Fruit fly (Drosophila melanogaster) whole organism, embryonic: ENCODE results near the gene Rbfox1.

Experiments
- Ada2b ChIP-seq: fragments of 200-800 bp; sonication (Bioruptor generic); IDR thresholded peaks from 2 replicates; pipeline ENCODE4 v1.3.6; 2022; ENCODE audit warnings: missing biosample characterization, missing genetic modification characterization
- B-H1 ChIP-seq: fragments of 200-800 bp; sonication (Bioruptor generic); IDR thresholded peaks from 3 replicates; pipeline ENCODE4 v1.3.6; 2022; ENCODE audit warnings: missing biosample characterization, missing genetic modification characterization
- BEAF-32 ChIP-seq: fragments of 200-800 bp; sonication (Bioruptor generic); optimal IDR thresholded peaks from 3 replicates; lab custom pipeline; 2017; ENCODE audit warnings: missing biosample characterization, missing genetic modification characterization, mild to moderate bottlenecking, moderate library complexity, missing genetic modification reagents
- BtbVII ChIP-seq: fragments of 200-800 bp; sonication (Bioruptor generic); optimal IDR thresholded peaks from 3 replicates; lab custom pipeline; 2017; ENCODE audit warnings: missing biosample characterization, mild to moderate bottlenecking, missing genetic modification characterization
- CG10654 ChIP-seq: fragments of 200-800 bp; sonication (Bioruptor generic); optimal IDR thresholded peaks from 2 replicates; lab custom pipeline; 2016; ENCODE audit warnings: missing biosample characterization, missing genetic modification characterization
- CG10979 ChIP-seq: fragments of 200-800 bp; sonication (Bioruptor generic); optimal IDR thresholded peaks from 2 replicates; lab custom pipeline; 2018; ENCODE audit warnings: missing biosample characterization, mild to moderate bottlenecking, missing genetic modification characterization, moderate library complexity
- CG11085 ChIP-seq: fragments of 200-800 bp; sonication (Bioruptor generic); IDR thresholded peaks from 2 replicates; pipeline ENCODE4 v1.3.6; 2022; ENCODE audit warnings: missing biosample characterization, missing genetic modification characterization
- CG12155 ChIP-seq: fragments of 200-800 bp; sonication (Bioruptor generic); optimal IDR thresholded peaks from 3 replicates; lab custom pipeline; 2016; ENCODE audit warnings: missing biosample characterization, missing genetic modification characterization
- CG12391 ChIP-seq: fragments of 200-800 bp; sonication (Bioruptor generic); optimal IDR thresholded peaks from 3 replicates; lab custom pipeline; 2018; ENCODE audit warnings: missing biosample characterization, mild to moderate bottlenecking, missing genetic modification characterization, moderate library complexity
- CG13894 ChIP-seq: fragments of 200-800 bp; sonication (Bioruptor generic); optimal IDR thresholded peaks from 3 replicates; lab custom pipeline; 2018; ENCODE audit warnings: missing biosample characterization, mild to moderate bottlenecking, missing genetic modification characterization, moderate library complexity
- CG14667 ChIP-seq: fragments of 200-800 bp; sonication (Bioruptor generic); IDR thresholded peaks from 2 replicates; pipeline ENCODE4 v1.3.6; 2022; ENCODE audit warnings: missing biosample characterization, missing genetic modification characterization
- CG14965 ChIP-seq: fragments of 200-800 bp; sonication (Bioruptor generic); optimal IDR thresholded peaks from 2 replicates; lab custom pipeline; 2016; ENCODE audit warnings: missing biosample characterization, missing genetic modification characterization, borderline replicate concordance
- CG16779 ChIP-seq: fragments of 200-800 bp; sonication (Bioruptor generic); IDR thresholded peaks from 2 replicates; pipeline ENCODE4 v1.3.6; 2022; ENCODE audit warnings: missing biosample characterization, missing genetic modification characterization
- CG17912 ChIP-seq: fragments of 200-800 bp; sonication (Bioruptor generic); optimal IDR thresholded peaks from 2 replicates; lab custom pipeline; 2018; ENCODE audit warnings: missing biosample characterization, mild to moderate bottlenecking, missing genetic modification characterization
- CG18764 ChIP-seq: fragments of 200-800 bp; sonication (Bioruptor generic); optimal IDR thresholded peaks from 3 replicates; lab custom pipeline; 2016; ENCODE audit warnings: missing biosample characterization, missing genetic modification characterization
- CG2202 ChIP-seq: fragments of 200-800 bp; sonication (Bioruptor generic); optimal IDR thresholded peaks from 2 replicates; lab custom pipeline; 2018; ENCODE audit warnings: missing biosample characterization, mild to moderate bottlenecking, missing genetic modification characterization
- CG4424 ChIP-seq: fragments of 200-800 bp; sonication (Bioruptor generic); optimal IDR thresholded peaks from 3 replicates; lab custom pipeline; 2016; ENCODE audit warnings: missing biosample characterization, missing genetic modification characterization
- CG4854 ChIP-seq: fragments of 200-800 bp; sonication (Bioruptor generic); optimal IDR thresholded peaks from 2 replicates; lab custom pipeline; 2016; ENCODE audit warnings: missing biosample characterization, missing genetic modification characterization, inconsistent platforms
- CG5180 ChIP-seq: fragments of 200-800 bp; sonication (Bioruptor generic); optimal IDR thresholded peaks from 3 replicates; lab custom pipeline; 2017; ENCODE audit warnings: missing biosample characterization, missing genetic modification characterization, mild to moderate bottlenecking, moderate library complexity, missing genetic modification reagents
- CG5245 ChIP-seq: fragments of 200-800 bp; sonication (Bioruptor generic); optimal IDR thresholded peaks from 3 replicates; lab custom pipeline; 2016; ENCODE audit warnings: missing biosample characterization, missing genetic modification characterization
- CG6272 ChIP-seq: fragments of 200-800 bp; sonication (Bioruptor generic); IDR thresholded peaks from 2 replicates; pipeline ENCODE4 v1.3.6; 2022; ENCODE audit warnings: missing biosample characterization, missing genetic modification characterization
- CG6765 ChIP-seq: fragments of 200-800 bp; sonication (Bioruptor generic); optimal IDR thresholded peaks from 3 replicates; lab custom pipeline; 2017; ENCODE audit warnings: missing biosample characterization, mild to moderate bottlenecking, missing genetic modification characterization
- CG9817 ChIP-seq: fragments of 200-800 bp; sonication (Bioruptor generic); optimal IDR thresholded peaks from 2 replicates; lab custom pipeline; 2018; ENCODE audit warnings: missing biosample characterization, mild to moderate bottlenecking, missing genetic modification characterization, moderate library complexity
- D19A ChIP-seq: fragments of 200-800 bp; optimal IDR thresholded peaks from 3 replicates; lab custom pipeline; 2019; ENCODE audit warnings: missing biosample characterization, mild to moderate bottlenecking, missing genetic modification characterization, moderate library complexity
- E2f1 ChIP-seq: fragments of 200-800 bp; sonication (Bioruptor generic); IDR thresholded peaks from 2 replicates; pipeline ENCODE4 v1.3.6; 2022; ENCODE audit warnings: missing biosample characterization, missing genetic modification characterization
- Eip74EF ChIP-seq, 2 experiments: fragments of 200-800 bp in 1 of 2; fragments of >200 bp in 1 of 2; sonication (Bioruptor generic) in 1 of 2; optimal IDR thresholded peaks; 2 replicates each; lab custom pipeline; 2017 to 2019; ENCODE audit warnings: missing biosample characterization in 2 of 2, missing genetic modification characterization in 2 of 2, mild to moderate bottlenecking in 1 of 2, moderate library complexity in 1 of 2
- Ets65A ChIP-seq: fragments of 200-800 bp; sonication (Bioruptor generic); peaks from one replicate; lab custom pipeline; 2016; ENCODE audit warnings: missing biosample characterization, missing genetic modification characterization
- Fer2 ChIP-seq: fragments of 200-800 bp; sonication (Bioruptor generic); optimal IDR thresholded peaks from 2 replicates; lab custom pipeline; 2018; ENCODE audit warnings: missing biosample characterization, mild to moderate bottlenecking, missing genetic modification characterization, moderate library complexity
- Pdp1 ChIP-seq, 2 experiments: fragments of 200-800 bp; sonication (Bioruptor generic); optimal IDR thresholded peaks; 3 replicates each; lab custom pipeline; 2016; ENCODE audit warnings: missing biosample characterization in 2 of 2, missing genetic modification characterization in 2 of 2, mild to moderate bottlenecking in 1 of 2, moderate library complexity in 1 of 2
- Scr ChIP-seq: fragments of 200-800 bp; sonication (Bioruptor generic); IDR thresholded peaks from 2 replicates; pipeline ENCODE4 v1.3.6; 2022; ENCODE audit warnings: missing biosample characterization, missing genetic modification characterization; ENCODE audit not compliant: partially characterized antibody
- Sin3A ChIP-seq: fragments of >200 bp; optimal IDR thresholded peaks from 2 replicates; lab custom pipeline; 2018
- Sox102F ChIP-seq: fragments of 200-800 bp; sonication (Bioruptor generic); optimal IDR thresholded peaks from 2 replicates; lab custom pipeline; 2018; ENCODE audit warnings: missing biosample characterization, mild to moderate bottlenecking, missing genetic modification characterization, moderate library complexity
- TFAM ChIP-seq: fragments of 200-800 bp; sonication (Bioruptor generic); optimal IDR thresholded peaks from 2 replicates; lab custom pipeline; 2017; ENCODE audit warnings: missing biosample characterization, missing genetic modification characterization, inconsistent platforms
- Taf1 ChIP-seq: fragments of 200-800 bp; sonication (Bioruptor generic); IDR thresholded peaks from 2 replicates; pipeline ENCODE4 v1.3.6; 2022; ENCODE audit warnings: missing biosample characterization, missing genetic modification characterization
- bbx ChIP-seq: fragments of 200-800 bp; sonication (Bioruptor generic); IDR thresholded peaks from 2 replicates; pipeline ENCODE4 v1.3.6; 2022; ENCODE audit warnings: missing biosample characterization, missing genetic modification characterization; ENCODE audit not compliant: partially characterized antibody
- cas ChIP-seq: fragments of 200-800 bp; sonication (Bioruptor generic); IDR thresholded peaks from 2 replicates; pipeline ENCODE4 v1.3.6; 2022; ENCODE audit warnings: missing biosample characterization, missing genetic modification characterization
- corto ChIP-seq: fragments of 200-800 bp; sonication (Bioruptor generic); optimal IDR thresholded peaks from 2 replicates; lab custom pipeline; 2016; ENCODE audit warnings: missing biosample characterization, mild to moderate bottlenecking, missing genetic modification characterization, moderate library complexity
- kah ChIP-seq: fragments of 200-800 bp; sonication (Bioruptor generic); optimal IDR thresholded peaks from 2 replicates; lab custom pipeline; 2018; ENCODE audit warnings: missing biosample characterization, mild to moderate bottlenecking, missing genetic modification characterization
- nmo ChIP-seq: fragments of 200-800 bp; sonication (Bioruptor generic); optimal IDR thresholded peaks from 2 replicates; lab custom pipeline; 2018; ENCODE audit warnings: missing biosample characterization, mild to moderate bottlenecking, missing genetic modification characterization, moderate library complexity
- onecut ChIP-seq: fragments of 200-800 bp; sonication (Bioruptor generic); IDR thresholded peaks from 2 replicates; pipeline ENCODE4 v1.3.6; 2022; ENCODE audit warnings: missing biosample characterization, missing genetic modification characterization
- ranshi ChIP-seq: fragments of 200-800 bp; sonication (Bioruptor generic); IDR thresholded peaks from 2 replicates; pipeline ENCODE4 v1.3.6; 2022; ENCODE audit warnings: missing biosample characterization, missing genetic modification characterization
- run ChIP-seq: fragments of 200-800 bp; sonication (Bioruptor generic); optimal IDR thresholded peaks from 3 replicates; lab custom pipeline; 2018; ENCODE audit warnings: missing biosample characterization, mild to moderate bottlenecking, missing genetic modification characterization
- sc ChIP-seq, 3 experiments: fragments of >200 bp in 2 of 3; fragments of 200-800 bp in 1 of 3; sonication (Bioruptor generic) in 1 of 3; optimal IDR thresholded peaks; 2 replicates in 2 of 3; 3 replicates in 1 of 3; lab custom pipeline; 2017; ENCODE audit warnings: mild to moderate bottlenecking in 1 of 3, missing biosample characterization in 1 of 3, missing genetic modification characterization in 1 of 3, missing genetic modification reagents in 1 of 3
- scrt ChIP-seq: fragments of 200-800 bp; sonication (Bioruptor generic); optimal IDR thresholded peaks from 2 replicates; lab custom pipeline; 2018; ENCODE audit warnings: missing biosample characterization, mild to moderate bottlenecking, missing genetic modification characterization, moderate library complexity
- sisA ChIP-seq: fragments of 200-800 bp; sonication (Bioruptor generic); IDR thresholded peaks from 2 replicates; pipeline ENCODE4 v1.3.6; 2022; ENCODE audit warnings: missing biosample characterization, missing genetic modification characterization
- sob ChIP-seq: fragments of 200-800 bp; sonication (Bioruptor generic); IDR thresholded peaks from 2 replicates; pipeline ENCODE4 v1.3.6; 2022; ENCODE audit warnings: missing biosample characterization, missing genetic modification characterization
- sqz ChIP-seq: fragments of 200-800 bp; sonication (Bioruptor generic); optimal IDR thresholded peaks from 3 replicates; lab custom pipeline; 2018; ENCODE audit warnings: missing biosample characterization, mild to moderate bottlenecking, missing genetic modification characterization
- trem ChIP-seq: fragments of 200-800 bp; optimal IDR thresholded peaks from 3 replicates; lab custom pipeline; 2019; ENCODE audit warnings: missing biosample characterization, mild to moderate bottlenecking, missing genetic modification characterization, moderate library complexity
- tup ChIP-seq: fragments of 200-800 bp; sonication (Bioruptor generic); optimal IDR thresholded peaks from 2 replicates; lab custom pipeline; 2016; ENCODE audit warnings: missing biosample characterization, mild to moderate bottlenecking, missing genetic modification characterization, moderate library complexity
- zfh1 ChIP-seq: fragments of 200-800 bp; sonication (Bioruptor generic); IDR thresholded peaks from 3 replicates; pipeline ENCODE4 v1.3.6; 2022; ENCODE audit warnings: missing biosample characterization, missing genetic modification characterization

Gene Rbfox1

dm6 chr3L:10554489-10554888 is 73.3 kb downstream of the Rbfox1 start (continued):
- peak; percentile 91 for TF ChIP-seq zfh1 (GFP tag; lab: Robert Waterston, UW)
- peak; percentile 71 for TF ChIP-seq CG5180 (GFP tag; lab: Kevin White, UChicago)
- TF ChIP-seq CG2202 (tag; lab: Kevin White, UChicago): peak; percentile 72
- TF ChIP-seq CG12155 (GFP tag; lab: Kevin White, UChicago): peak; percentile 71
- peak; percentile 60 to 84 for TF ChIP-seq Pdp1 (GFP tag; optimal IDR thresholded peaks at IDR 0.05; lab: Kevin White, UChicago)
- TF ChIP-seq CG6272 (GFP tag; lab: Robert Waterston, UW): peak; percentile 75
- peak; percentile 93 for TF ChIP-seq CG4424
- TF ChIP-seq CG14667: peak; percentile 71; the same call in 1 of the 2 replicates
- TF ChIP-seq nmo (GFP tag; lab: Kevin White, UChicago): peak; percentile 93
- TF ChIP-seq TFAM (GFP tag; lab: Kevin White, UChicago): peak; percentile 62
- TF ChIP-seq ranshi: peak; percentile 77
- peak; percentile 78 for TF ChIP-seq B-H1 (GFP tag; lab: Robert Waterston, UW)
- TF ChIP-seq Sin3A (lab: Kevin White, UChicago): no peak
- TF ChIP-seq scrt (GFP tag; lab: Kevin White, UChicago): peak; percentile 56
- peak; percentile 82 for TF ChIP-seq BtbVII (GFP tag; lab: Kevin White, UChicago)
- TF ChIP-seq Ada2b (GFP tag; lab: Robert Waterston, UW): peak; percentile 81
- peak; percentile 39 for TF ChIP-seq CG6765 (GFP tag; lab: Kevin White, UChicago)
- TF ChIP-seq CG10654 (GFP tag; lab: Kevin White, UChicago): peak; percentile 84
- TF ChIP-seq CG9817 (tag; lab: Kevin White, UChicago): peak; percentile 40
- peak; percentile 67 for TF ChIP-seq kah (GFP tag; lab: Kevin White, UChicago)
- TF ChIP-seq CG18764: peak; percentile 87
- TF ChIP-seq sqz: peak; percentile 88
- peak; percentile 88 for TF ChIP-seq trem (tag; lab: Kevin White, UChicago)
- no peak for TF ChIP-seq CG14965 (GFP tag; lab: Kevin White, UChicago)
- no peak for TF ChIP-seq BEAF-32 (GFP tag; lab: Kevin White, UChicago)
- peak; percentile 82 for TF ChIP-seq CG4854 (GFP tag; lab: Kevin White, UChicago)
- peak; percentile 85 for TF ChIP-seq CG5245
- peak; percentile 26 for TF ChIP-seq tup
- peak; percentile 29; the same call in 1 of the 2 replicates for TF ChIP-seq Taf1 (GFP tag; lab: Robert Waterston, UW)
- TF ChIP-seq Eip74EF (GFP tag; optimal IDR thresholded peaks at IDR 0.05; lab: Kevin White, UChicago): peak in 1 of 2 experiments; percentile 77
- TF ChIP-seq CG16779 (GFP tag; lab: Robert Waterston, UW): no peak
- TF ChIP-seq corto (GFP tag; lab: Kevin White, UChicago): no peak
- TF ChIP-seq sob (GFP tag; lab: Robert Waterston, UW): peak; percentile 76
- peak; percentile 26 for TF ChIP-seq Fer2
- peak; percentile 88 for TF ChIP-seq CG12391 (tag; lab: Kevin White, UChicago)
- no peak for TF ChIP-seq bbx (GFP tag; lab: Robert Waterston, UW)
- no peak for TF ChIP-seq Scr (GFP tag; lab: Robert Waterston, UW)
- TF ChIP-seq CG17912: no peak
- TF ChIP-seq CG13894: peak; percentile 51
- TF ChIP-seq E2f1 (GFP tag; lab: Robert Waterston, UW): peak; percentile 83
- TF ChIP-seq D19A: peak; percentile 91
- peak; percentile 39; the same call in 1 of the 2 replicates for TF ChIP-seq CG11085 (GFP tag; lab: Robert Waterston, UW)
- TF ChIP-seq onecut: peak; percentile 77
- peak; percentile 97 for TF ChIP-seq CG10979 (tag; lab: Kevin White, UChicago)
- no peak for TF ChIP-seq cas
- peak; percentile 96 for TF ChIP-seq Ets65A (GFP tag; lab: Kevin White, UChicago)
- TF ChIP-seq sc (optimal IDR thresholded peaks at IDR 0.05; lab: Kevin White, UChicago): no peak
- peak; percentile 74 for TF ChIP-seq sc (GFP tag; optimal IDR thresholded peaks at IDR 0.05; lab: Kevin White, UChicago)
- TF ChIP-seq sisA: peak; percentile 83
- TF ChIP-seq run (tag; lab: Kevin White, UChicago): peak; percentile 59
- peak; percentile 82 for TF ChIP-seq Sox102F (GFP tag; lab: Kevin White, UChicago)
